Worm (Caenorhabditis elegans): Measurements from ENCODE around the gene ipla-2.
A peak's percentile ranks its signal among the peaks of the same experiment; 100 is the strongest.

Gene ipla-2

DNA sequence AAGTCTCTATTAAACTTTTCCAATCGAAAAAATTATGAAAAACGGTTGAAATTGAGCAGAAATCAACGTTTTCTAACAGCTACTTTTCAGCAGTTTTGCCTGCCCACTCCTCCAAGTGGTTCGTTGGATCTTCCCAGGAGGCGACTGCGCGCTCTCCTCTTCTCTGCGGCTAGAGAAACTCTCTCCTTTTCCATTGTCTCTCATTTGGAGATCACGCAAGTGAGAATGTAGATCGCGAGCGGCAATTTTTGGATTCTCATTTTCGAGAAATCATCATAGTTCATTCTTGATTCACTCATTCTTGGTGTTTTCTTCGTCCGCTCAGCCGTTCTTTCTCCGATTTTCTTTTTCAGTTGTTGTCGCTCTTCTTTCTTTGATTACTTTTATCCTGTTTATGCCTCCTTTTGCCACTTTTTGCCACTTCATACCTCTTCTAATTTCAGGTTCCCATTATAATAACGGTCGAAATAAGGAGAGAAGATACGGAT is 46.0 kb upstream of the ipla-2 start, which contains the start of gene mrp-4 (continued):
- TF ChIP-seq tlf-1 (GFP tag; optimal IDR thresholded peaks at IDR 0.05) (no peak), hsf-1 (GFP tag; IDR thresholded peaks at IDR 0.05) (peak; percentile 63), madf-6 (GFP tag; IDR thresholded peaks at IDR 0.05) (peak; percentile 77), bed-1 (GFP tag; IDR thresholded peaks at IDR 0.05) (no peak), hlh-12 (tag; optimal IDR thresholded peaks at IDR 0.05) (no peak), zfh-2 (GFP tag; conservative IDR thresholded peaks at IDR 0.05) (no peak), madf-10 (tag; optimal IDR thresholded peaks at IDR 0.05) (no peak), sdz-38 (tag; optimal IDR thresholded peaks at IDR 0.05) (no peak), dpff-1 (tag; optimal IDR thresholded peaks at IDR 0.05) (no peak), pbrm-1 (GFP tag; IDR thresholded peaks at IDR 0.05) (no peak), hrde-1 (tag; optimal IDR thresholded peaks at IDR 0.05; ENCODE audit: borderline replicate concordance) (no peak), Y67H2A.10 (GFP tag; conservative IDR thresholded peaks at IDR 0.05) (no peak), lin-40 (tag; optimal IDR thresholded peaks at IDR 0.05) (no peak), dpl-1 (GFP tag; optimal IDR thresholded peaks at IDR 0.05) (peak; percentile 36), B0019.2 (GFP tag; conservative IDR thresholded peaks at IDR 0.05) (no peak), ztf-26 (tag; optimal IDR thresholded peaks at IDR 0.05) (no peak), egl-18 (GFP tag; IDR thresholded peaks at IDR 0.05) (no peak), rpc-1 (optimal IDR thresholded peaks at IDR 0.05) (no peak), rpc-1 (tag; optimal IDR thresholded peaks at IDR 0.05) (no peak), lag-1 (GFP tag; IDR thresholded peaks at IDR 0.05) (no peak), B0336.3 (GFP tag; IDR thresholded peaks at IDR 0.05) (no peak), D2030.7 (GFP tag; IDR thresholded peaks at IDR 0.05) (peak; percentile 60), F52B5.7 (tag; optimal IDR thresholded peaks at IDR 0.05) (no peak), ceh-40 (GFP tag; IDR thresholded peaks at IDR 0.05) (no peak), efl-1 (GFP tag; optimal IDR thresholded peaks at IDR 0.05) (peak; percentile 90), ekl-4 (GFP tag; IDR thresholded peaks at IDR 0.05) (no peak)

DNA sequence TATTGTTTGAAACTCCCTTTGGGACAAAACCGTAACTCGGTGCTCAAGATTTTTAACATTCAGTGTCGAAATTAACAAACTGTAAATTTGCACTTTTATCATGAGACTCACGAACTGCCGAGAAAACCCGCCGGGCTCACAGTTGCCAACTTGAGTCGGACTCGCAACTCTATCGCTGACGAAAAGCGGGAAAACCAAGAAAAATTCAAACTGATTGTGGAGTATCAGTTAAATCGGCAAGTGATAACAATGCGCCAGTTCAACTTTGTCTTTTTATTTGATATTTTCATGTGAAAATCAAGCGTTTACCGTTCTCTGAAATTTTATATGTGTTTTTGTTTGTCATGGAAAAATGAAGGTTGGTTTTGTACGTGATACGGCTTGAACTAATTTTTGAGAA is 44.7 kb upstream of the ipla-2 start:
- TF ChIP-seq efl-1 (GFP tag; optimal IDR thresholded peaks at IDR 0.05) (no peak), nhr-80 (tag; optimal IDR thresholded peaks at IDR 0.05) (peak; percentile 68), attf-3 (GFP tag; conservative IDR thresholded peaks at IDR 0.05) (no peak), F52B5.7 (tag; optimal IDR thresholded peaks at IDR 0.05) (no peak), rcor-1 (GFP tag; IDR thresholded peaks at IDR 0.05) (no peak), nhr-27 (tag; optimal IDR thresholded peaks at IDR 0.05) (no peak)

DNA sequence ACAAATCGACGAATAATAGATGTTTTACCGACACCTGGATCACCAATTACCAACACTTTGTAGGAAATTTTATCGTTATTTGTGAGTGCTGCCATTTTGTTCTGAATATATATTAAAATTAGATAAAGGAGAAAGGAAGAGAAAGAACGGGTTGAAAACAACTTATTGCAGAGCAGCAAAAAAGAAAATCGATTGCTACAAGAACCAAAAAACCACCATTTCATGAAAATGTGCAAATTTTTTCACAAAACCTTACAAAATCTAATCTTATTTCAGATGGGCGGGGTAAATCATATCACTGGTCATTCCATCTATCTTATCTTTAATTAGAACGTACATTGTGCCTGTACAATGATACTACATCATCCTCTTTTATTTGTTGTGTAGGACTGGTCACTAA is 44.3 kb upstream of the ipla-2 start, which contains the start of gene glo-1:
TSS of gene glo-1 (minus strand) at position 101 of the 400 bp plus-strand sequence.
- no peak for TF ChIP-seq lag-1 (GFP tag; IDR thresholded peaks at IDR 0.05)
- no peak for TF ChIP-seq ceh-58 (GFP tag; IDR thresholded peaks at IDR 0.05)
- no peak for TF ChIP-seq snpc-3.4 (tag; optimal IDR thresholded peaks at IDR 0.05)
- no peak for TF ChIP-seq F57C9.4 (tag; optimal IDR thresholded peaks at IDR 0.05)
- TF ChIP-seq bed-1 (GFP tag; IDR thresholded peaks at IDR 0.05) = no peak
- no peak for TF ChIP-seq lin-40 (tag; optimal IDR thresholded peaks at IDR 0.05)
- no peak for TF ChIP-seq lin-26 (GFP tag; IDR thresholded peaks at IDR 0.05)
- TF ChIP-seq tbx-9 (tag; optimal IDR thresholded peaks at IDR 0.05; ENCODE audit: borderline replicate concordance) = no peak
- no peak for TF ChIP-seq snpc-4 (GFP tag; optimal IDR thresholded peaks at IDR 0.05)
- no peak for TF ChIP-seq snpc-4 (tag; optimal IDR thresholded peaks at IDR 0.05)
- TF ChIP-seq B0261.1 (tag; optimal IDR thresholded peaks at IDR 0.05) = no peak
- no peak for TF ChIP-seq hlh-12 (tag; optimal IDR thresholded peaks at IDR 0.05)
- TF ChIP-seq sea-2 (GFP tag; IDR thresholded peaks at IDR 0.05) = no peak
- no peak for TF ChIP-seq ceh-91 (GFP tag; IDR thresholded peaks at IDR 0.05)
- no peak for TF ChIP-seq Y67H2A.10 (GFP tag; conservative IDR thresholded peaks at IDR 0.05)
- TF ChIP-seq hmg-20 (GFP tag; IDR thresholded peaks at IDR 0.05) = no peak

All from whole organism, young adult.